Fruit fly (Drosophila melanogaster) whole organism, embryonic: ENCODE results near the gene Jupiter.

Experiments used
- Ada2b ChIP-seq: fragments of 200-800 bp; sonication (Bioruptor generic); IDR thresholded peaks from 2 replicates; pipeline ENCODE4 v1.3.6; 2022; ENCODE audit warnings: missing biosample characterization, missing genetic modification characterization
- Atf3 ChIP-seq: fragments of 200-800 bp; sonication (Bioruptor generic); optimal IDR thresholded peaks from 3 replicates; lab custom pipeline; 2016; ENCODE audit warnings: missing biosample characterization, missing genetic modification characterization
- CG1024 ChIP-seq: fragments of 200-800 bp; sonication (Bioruptor generic); IDR thresholded peaks from 2 replicates; pipeline ENCODE4 v1.3.6; 2022; ENCODE audit warnings: missing biosample characterization, missing genetic modification characterization
- CG14014 ChIP-seq: fragments of 200-800 bp; sonication (Bioruptor generic); IDR thresholded peaks from 2 replicates; pipeline ENCODE4 v1.3.6; 2022; ENCODE audit warnings: missing biosample characterization, missing genetic modification characterization
- CG14667 ChIP-seq: fragments of 200-800 bp; sonication (Bioruptor generic); IDR thresholded peaks from 2 replicates; pipeline ENCODE4 v1.3.6; 2022; ENCODE audit warnings: missing biosample characterization, missing genetic modification characterization
- CG1602 ChIP-seq: fragments of 200-800 bp; sonication (Bioruptor generic); optimal IDR thresholded peaks from 3 replicates; lab custom pipeline; 2016; ENCODE audit warnings: missing biosample characterization, missing genetic modification characterization
- CG17612 ChIP-seq: fragments of 200-800 bp; sonication (Bioruptor generic); IDR thresholded peaks from 2 replicates; pipeline ENCODE4 v1.3.6; 2022; ENCODE audit warnings: missing biosample characterization, missing genetic modification characterization
- CG18262 ChIP-seq: fragments of 200-800 bp; optimal IDR thresholded peaks from 3 replicates; lab custom pipeline; 2019; ENCODE audit warnings: missing biosample characterization, mild to moderate bottlenecking, missing genetic modification characterization, moderate library complexity
- CG31388 ChIP-seq: fragments of 200-800 bp; sonication (Bioruptor generic); optimal IDR thresholded peaks from 2 replicates; lab custom pipeline; 2016; ENCODE audit warnings: missing biosample characterization, missing genetic modification characterization
- CG33213 ChIP-seq: fragments of 200-800 bp; sonication (Bioruptor generic); optimal IDR thresholded peaks from 3 replicates; lab custom pipeline; 2016; ENCODE audit warnings: missing biosample characterization, missing genetic modification characterization
- CG34224 ChIP-seq: fragments of 200-800 bp; sonication (Bioruptor generic); IDR thresholded peaks from 3 replicates; pipeline ENCODE4 v1.3.6; 2022; ENCODE audit warnings: missing biosample characterization, missing genetic modification characterization; ENCODE audit not compliant: partially characterized antibody
- CG4617 ChIP-seq: fragments of 200-800 bp; sonication (Bioruptor generic); optimal IDR thresholded peaks from 3 replicates; lab custom pipeline; 2016; ENCODE audit warnings: missing biosample characterization, missing genetic modification characterization, borderline replicate concordance
- CG5245 ChIP-seq: fragments of 200-800 bp; sonication (Bioruptor generic); optimal IDR thresholded peaks from 3 replicates; lab custom pipeline; 2016; ENCODE audit warnings: missing biosample characterization, missing genetic modification characterization
- CG6689 ChIP-seq: fragments of 200-800 bp; sonication (Bioruptor generic); IDR thresholded peaks from 2 replicates; pipeline ENCODE4 v1.3.6; 2022; ENCODE audit warnings: missing biosample characterization, missing genetic modification characterization
- CG8281 ChIP-seq: fragments of 200-800 bp; sonication (Bioruptor generic); optimal IDR thresholded peaks from 2 replicates; lab custom pipeline; 2018; ENCODE audit warnings: missing biosample characterization, mild to moderate bottlenecking, missing genetic modification characterization, moderate library complexity
- D ChIP-seq, 2 experiments: fragments of 200-800 bp in 1 of 2; fragments of >200 bp in 1 of 2; sonication (Bioruptor generic) in 1 of 2; optimal IDR thresholded peaks; 2 replicates in 1 of 2; 3 replicates in 1 of 2; lab custom pipeline; 2017; ENCODE audit warnings: mild to moderate bottlenecking in 1 of 2, missing biosample characterization in 1 of 2, missing genetic modification characterization in 1 of 2, missing genetic modification reagents in 1 of 2
- D19B ChIP-seq: fragments of 200-800 bp; sonication (Bioruptor generic); optimal IDR thresholded peaks from 2 replicates; lab custom pipeline; 2017; ENCODE audit warnings: missing biosample characterization, mild to moderate bottlenecking, missing genetic modification characterization
- Dfd ChIP-seq, 2 experiments: fragments of >200 bp; optimal IDR thresholded peaks; 2 replicates each; lab custom pipeline; 2017; ENCODE audit warnings: missing biosample characterization in 2 of 2, missing genetic modification characterization in 2 of 2
- Doc2 ChIP-seq: fragments of 200-800 bp; sonication (Bioruptor generic); IDR thresholded peaks from 2 replicates; pipeline ENCODE4 v1.3.6; 2022; ENCODE audit warnings: missing biosample characterization, missing genetic modification characterization
- Doc3 ChIP-seq: fragments of 200-800 bp; sonication (Bioruptor generic); IDR thresholded peaks from 3 replicates; pipeline ENCODE4 v1.3.6; 2022; ENCODE audit warnings: missing biosample characterization, missing genetic modification characterization; ENCODE audit not compliant: partially characterized antibody
- ERR ChIP-seq: fragments of 200-800 bp; sonication (Bioruptor generic); optimal IDR thresholded peaks from 2 replicates; lab custom pipeline; 2016; ENCODE audit warnings: missing biosample characterization, missing genetic modification characterization
- HLH3B ChIP-seq: fragments of 200-800 bp; sonication (Bioruptor generic); IDR thresholded peaks from 2 replicates; pipeline ENCODE4 v1.3.6; 2022; ENCODE audit warnings: missing biosample characterization, missing genetic modification characterization
- HLH4C ChIP-seq: fragments of 200-800 bp; sonication (Bioruptor generic); IDR thresholded peaks from 3 replicates; pipeline ENCODE4 v1.3.6; 2022; ENCODE audit warnings: missing biosample characterization, missing genetic modification characterization; ENCODE audit not compliant: partially characterized antibody
- Hmx ChIP-seq: fragments of 200-800 bp; sonication (Bioruptor generic); optimal IDR thresholded peaks from 2 replicates; lab custom pipeline; 2016; ENCODE audit warnings: missing biosample characterization, missing genetic modification characterization
- Meics ChIP-seq: fragments of 200-800 bp; sonication (Bioruptor generic); optimal IDR thresholded peaks from 2 replicates; lab custom pipeline; 2017; ENCODE audit warnings: missing biosample characterization, mild to moderate bottlenecking, missing genetic modification characterization
- Pdp1 ChIP-seq, 2 experiments: fragments of 200-800 bp; sonication (Bioruptor generic); optimal IDR thresholded peaks; 3 replicates each; lab custom pipeline; 2016; ENCODE audit warnings: missing biosample characterization in 2 of 2, missing genetic modification characterization in 2 of 2, mild to moderate bottlenecking in 1 of 2, moderate library complexity in 1 of 2
- Rfx ChIP-seq: fragments of 200-800 bp; sonication (Bioruptor generic); IDR thresholded peaks from 2 replicates; pipeline ENCODE4 v1.3.6; 2022; ENCODE audit warnings: missing biosample characterization, missing genetic modification characterization
- Scr ChIP-seq: fragments of 200-800 bp; sonication (Bioruptor generic); IDR thresholded peaks from 2 replicates; pipeline ENCODE4 v1.3.6; 2022; ENCODE audit warnings: missing biosample characterization, missing genetic modification characterization; ENCODE audit not compliant: partially characterized antibody
- Sry-β ChIP-seq: fragments of 200-800 bp; sonication (Bioruptor generic); optimal IDR thresholded peaks from 2 replicates; lab custom pipeline; 2018; ENCODE audit warnings: missing biosample characterization, mild to moderate bottlenecking, missing genetic modification characterization, moderate library complexity
- TFAM ChIP-seq: fragments of 200-800 bp; sonication (Bioruptor generic); optimal IDR thresholded peaks from 2 replicates; lab custom pipeline; 2017; ENCODE audit warnings: missing biosample characterization, missing genetic modification characterization, inconsistent platforms
- ap ChIP-seq: fragments of 200-800 bp; sonication (Bioruptor generic); IDR thresholded peaks from 2 replicates; pipeline ENCODE4 v1.3.6; 2022; ENCODE audit warnings: missing biosample characterization, missing genetic modification characterization
- bbx ChIP-seq: fragments of 200-800 bp; sonication (Bioruptor generic); IDR thresholded peaks from 2 replicates; pipeline ENCODE4 v1.3.6; 2022; ENCODE audit warnings: missing biosample characterization, missing genetic modification characterization; ENCODE audit not compliant: partially characterized antibody
- cas ChIP-seq: fragments of 200-800 bp; sonication (Bioruptor generic); IDR thresholded peaks from 2 replicates; pipeline ENCODE4 v1.3.6; 2022; ENCODE audit warnings: missing biosample characterization, missing genetic modification characterization
- chinmo ChIP-seq: fragments of 200-800 bp; sonication (Bioruptor generic); IDR thresholded peaks from 4 replicates; pipeline ENCODE4 v1.3.6; 2022; ENCODE audit warnings: missing biosample characterization, missing genetic modification characterization; ENCODE audit not compliant: partially characterized antibody
- chm ChIP-seq: fragments of 200-800 bp; sonication (Bioruptor generic); IDR thresholded peaks from 2 replicates; pipeline ENCODE4 v1.3.6; 2022; ENCODE audit warnings: missing biosample characterization, missing genetic modification characterization
- cwo ChIP-seq: fragments of 200-800 bp; sonication (Bioruptor generic); optimal IDR thresholded peaks from 3 replicates; lab custom pipeline; 2017; ENCODE audit warnings: missing biosample characterization, missing genetic modification characterization, mild to moderate bottlenecking, moderate library complexity, missing genetic modification reagents
- danr ChIP-seq: fragments of 200-800 bp; sonication (Bioruptor generic); IDR thresholded peaks from 2 replicates; pipeline ENCODE4 v1.3.6; 2022; ENCODE audit warnings: missing biosample characterization, missing genetic modification characterization
- en ChIP-seq: fragments of 200-800 bp; sonication (Bioruptor generic); optimal IDR thresholded peaks from 2 replicates; lab custom pipeline; 2016; ENCODE audit warnings: missing biosample characterization, missing genetic modification characterization
- esg ChIP-seq: fragments of 200-800 bp; sonication (Bioruptor generic); conservative IDR thresholded peaks from 2 replicates; pipeline ENCODE4 v1.3.6; 2022; ENCODE audit warnings: missing biosample characterization, missing genetic modification characterization
- eyg ChIP-seq: fragments of 200-800 bp; sonication (Bioruptor generic); optimal IDR thresholded peaks from 3 replicates; lab custom pipeline; 2016; ENCODE audit warnings: missing biosample characterization, missing genetic modification characterization
- gce ChIP-seq: fragments of 200-800 bp; sonication (Bioruptor generic); IDR thresholded peaks from 3 replicates; pipeline ENCODE4 v1.3.6; 2022; ENCODE audit warnings: missing biosample characterization, missing genetic modification characterization
- jumu ChIP-seq: fragments of 200-800 bp; sonication (Bioruptor generic); optimal IDR thresholded peaks from 3 replicates; lab custom pipeline; 2016; ENCODE audit warnings: missing biosample characterization, missing genetic modification characterization
- klu ChIP-seq: fragments of 200-800 bp; sonication (Bioruptor generic); IDR thresholded peaks from 2 replicates; pipeline ENCODE4 v1.3.6; 2022; ENCODE audit warnings: missing biosample characterization, missing genetic modification characterization
- knrl ChIP-seq: fragments of 200-800 bp; sonication (Bioruptor generic); IDR thresholded peaks from 3 replicates; pipeline ENCODE4 v1.3.6; 2022; ENCODE audit warnings: missing biosample characterization, missing genetic modification characterization; ENCODE audit not compliant: partially characterized antibody
- mam ChIP-seq: fragments of 200-800 bp; sonication (Bioruptor generic); optimal IDR thresholded peaks from 3 replicates; lab custom pipeline; 2016; ENCODE audit warnings: missing biosample characterization, missing genetic modification characterization
- pb ChIP-seq: fragments of 200-800 bp; sonication (Bioruptor generic); optimal IDR thresholded peaks from 3 replicates; lab custom pipeline; 2016; ENCODE audit warnings: missing biosample characterization, missing genetic modification characterization
- trh ChIP-seq: fragments of 200-800 bp; sonication (Bioruptor generic); optimal IDR thresholded peaks from 2 replicates; lab custom pipeline; 2016; ENCODE audit warnings: missing biosample characterization, missing genetic modification characterization
- zen2 ChIP-seq: fragments of 200-800 bp; sonication (Bioruptor generic); IDR thresholded peaks from 3 replicates; pipeline ENCODE4 v1.3.6; 2022; ENCODE audit warnings: missing biosample characterization, missing genetic modification characterization; ENCODE audit not compliant: partially characterized antibody
- zfh1 ChIP-seq: fragments of 200-800 bp; sonication (Bioruptor generic); IDR thresholded peaks from 3 replicates; pipeline ENCODE4 v1.3.6; 2022; ENCODE audit warnings: missing biosample characterization, missing genetic modification characterization

Jupiter gene

DNA sequence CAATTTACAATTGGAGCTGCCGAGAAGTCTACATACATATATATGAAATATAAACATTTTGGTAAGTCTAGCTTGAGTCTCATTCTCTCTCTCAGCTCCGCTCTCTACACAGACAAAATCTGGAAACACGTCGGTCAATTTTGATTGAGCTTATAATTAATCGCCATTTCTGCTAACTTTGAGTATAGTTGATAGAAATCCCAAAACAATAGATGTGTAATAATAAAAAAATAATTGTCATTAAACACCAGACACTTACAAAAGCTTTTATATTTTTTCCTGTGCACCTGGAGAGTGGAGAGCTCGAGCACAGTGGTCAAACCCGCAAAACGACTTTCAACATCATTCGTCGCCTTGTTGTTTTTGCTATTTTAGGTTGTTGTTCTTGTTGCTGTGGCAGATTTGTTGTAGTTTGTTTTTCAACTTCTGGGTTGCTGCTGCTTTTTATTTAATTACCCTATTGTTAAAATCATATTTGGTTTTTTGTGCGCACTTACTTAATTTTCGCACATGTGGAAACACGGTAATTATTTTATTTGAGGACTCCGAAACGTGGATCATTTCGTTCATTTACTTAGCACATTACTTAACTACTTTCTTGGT lies 37.0 kb upstream of the Jupiter start (continued):
- TF ChIP-seq mam (GFP tag; lab: Kevin White, UChicago): peak; percentile 96
- TF ChIP-seq Doc2: peak; percentile 82
- TF ChIP-seq cwo: peak; percentile 92
- TF ChIP-seq Atf3 (GFP tag; lab: Kevin White, UChicago): peak; percentile 90
- TF ChIP-seq knrl (GFP tag; lab: Robert Waterston, UW): no peak
- peak; percentile 93 for TF ChIP-seq klu (GFP tag; lab: Robert Waterston, UW)
- TF ChIP-seq CG34224: no peak
- peak; percentile 95 for TF ChIP-seq cas (GFP tag; lab: Robert Waterston, UW)
- peak; percentile 91 for TF ChIP-seq CG31388 (GFP tag; lab: Kevin White, UChicago)
- TF ChIP-seq zen2: no peak
- TF ChIP-seq chm: peak; percentile 98
- TF ChIP-seq D (optimal IDR thresholded peaks at IDR 0.05; lab: Kevin White, UChicago): no peak
- TF ChIP-seq D (GFP tag; optimal IDR thresholded peaks at IDR 0.05; lab: Kevin White, UChicago): peak; percentile 86
- TF ChIP-seq CG1602: peak; percentile 94
- peak; percentile 99 for TF ChIP-seq Rfx
- TF ChIP-seq ap: peak; percentile 93
- TF ChIP-seq trh (GFP tag; lab: Kevin White, UChicago): peak; percentile 91
- TF ChIP-seq chinmo (GFP tag; lab: Robert Waterston, UW): 0 out of 4 replicates have a peak, but pooled peaks have one; percentile 28
- TF ChIP-seq pb (GFP tag; lab: Kevin White, UChicago): peak; percentile 94
- TF ChIP-seq CG33213 (GFP tag; lab: Kevin White, UChicago): peak; percentile 96
- TF ChIP-seq CG18262: peak; percentile 95
- TF ChIP-seq Pdp1 (GFP tag; optimal IDR thresholded peaks at IDR 0.05; lab: Kevin White, UChicago): peak; percentile 95 to 97
- TF ChIP-seq jumu (GFP tag; lab: Kevin White, UChicago): peak; percentile 93
- TF ChIP-seq Ada2b (GFP tag; lab: Robert Waterston, UW): peak; percentile 97
- TF ChIP-seq eyg: peak; percentile 88
- peak; percentile 95 for TF ChIP-seq gce (GFP tag; lab: Robert Waterston, UW)
- TF ChIP-seq Sry-β: peak; percentile 59
- peak; percentile 83 for TF ChIP-seq CG8281 (tag; lab: Kevin White, UChicago)
- peak; percentile 85 for TF ChIP-seq Hmx (GFP tag; lab: Kevin White, UChicago)
- TF ChIP-seq CG14667 (GFP tag; lab: Robert Waterston, UW): peak; percentile 93
- TF ChIP-seq Meics (GFP tag; lab: Kevin White, UChicago): peak; percentile 96
- peak; percentile 97 for TF ChIP-seq CG14014
- peak; percentile 94 for TF ChIP-seq CG17612
- TF ChIP-seq Dfd (GFP tag; optimal IDR thresholded peaks at IDR 0.05; lab: Kevin White, UChicago): no peak
- TF ChIP-seq CG1024 (GFP tag; lab: Robert Waterston, UW): peak; percentile 90
- TF ChIP-seq CG4617 (GFP tag; lab: Kevin White, UChicago): peak; percentile 87
- TF ChIP-seq ERR (GFP tag; lab: Kevin White, UChicago): peak; percentile 91
- 0 out of 3 replicates have a peak, but pooled peaks have one; percentile 13 for TF ChIP-seq Doc3 (GFP tag; lab: Robert Waterston, UW)
- TF ChIP-seq CG6689 (GFP tag; lab: Robert Waterston, UW): peak; percentile 96
- TF ChIP-seq TFAM (GFP tag; lab: Kevin White, UChicago): peak; percentile 68
- no peak for TF ChIP-seq bbx (GFP tag; lab: Robert Waterston, UW)
- TF ChIP-seq Scr (GFP tag; lab: Robert Waterston, UW): no peak
- peak; percentile 88 for TF ChIP-seq en
- peak; percentile 97 for TF ChIP-seq zfh1 (GFP tag; lab: Robert Waterston, UW)
- peak; percentile 96 for TF ChIP-seq HLH3B (GFP tag; lab: Robert Waterston, UW)
- peak; percentile 96 for TF ChIP-seq esg (GFP tag; lab: Robert Waterston, UW)
- TF ChIP-seq CG5245: peak; percentile 93
- peak; percentile 89 for TF ChIP-seq D19B (GFP tag; lab: Kevin White, UChicago)
- TF ChIP-seq danr: peak; percentile 92
- TF ChIP-seq HLH4C: no peak
